Fruit fly (Drosophila melanogaster) whole organism, adult: ENCODE data around the gene mtSSB.

Experiments used
- CG7045 ChIP-seq: fragments of 200-800 bp; sonication (Bioruptor generic); optimal IDR thresholded peaks from 2 replicates; lab custom pipeline; 2017; ENCODE audit warnings: missing biosample characterization, mild to moderate bottlenecking, missing genetic modification characterization
- cic ChIP-seq: fragments of 200-800 bp; sonication (Bioruptor generic); optimal IDR thresholded peaks from 2 replicates; lab custom pipeline; 2017; ENCODE audit warnings: missing biosample characterization, mild to moderate bottlenecking, missing genetic modification characterization, moderate library complexity
- kay ChIP-seq: fragments of 200-800 bp; sonication (Bioruptor generic); peaks from one replicate; lab custom pipeline; 2016; ENCODE audit warnings: missing biosample characterization, missing genetic modification characterization, borderline replicate concordance
- tj ChIP-seq: fragments of 200-800 bp; sonication (Bioruptor generic); optimal IDR thresholded peaks from 3 replicates; lab custom pipeline; 2017; ENCODE audit warnings: missing biosample characterization, mild to moderate bottlenecking, missing genetic modification characterization, moderate library complexity

dm6 chr3R:16227074-16227473 lies 22.0 kb upstream of the mtSSB start:
- no peak for TF ChIP-seq cic (GFP tag; lab: Kevin White, UChicago)
- no peak for TF ChIP-seq kay (GFP tag; lab: Kevin White, UChicago)
- TF ChIP-seq tj (GFP tag; lab: Kevin White, UChicago), result no peak
- no peak for TF ChIP-seq CG7045 (GFP tag; lab: Kevin White, UChicago)
